Worm (Caenorhabditis elegans) whole organism, L2 larva: Measurements from ENCODE around the gene Y39E4B.13.

Experiments used
- C34F6.9 ChIP-seq: fragments of 150-350 bp; optimal IDR thresholded peaks from 2 replicates; lab custom pipeline; 2014; ENCODE audit warnings: missing biosample characterization, missing genetic modification characterization
- F13H6.1 ChIP-seq: sonication (generic microtip); optimal IDR thresholded peaks from 2 replicates; lab custom pipeline; 2016; ENCODE audit warnings: missing genetic modification characterization, missing compliant biosample characterization
- R02D3.7 ChIP-seq: fragments of 150-350 bp; optimal IDR thresholded peaks from 2 replicates; lab custom pipeline; 2014; ENCODE audit warnings: missing biosample characterization, missing genetic modification characterization
- Y55F3AM.14 ChIP-seq: fragments of 200-800 bp; sonication (Bioruptor generic); optimal IDR thresholded peaks from 2 replicates; lab custom pipeline; 2018; ENCODE audit warnings: mild to moderate bottlenecking, missing genetic modification characterization, missing compliant biosample characterization
- ZK546.5 ChIP-seq: sonication (generic microtip); optimal IDR thresholded peaks from 2 replicates; lab custom pipeline; 2017; ENCODE audit warnings: missing biosample characterization, missing genetic modification characterization
- alr-1 ChIP-seq: fragments of 150-350 bp; optimal IDR thresholded peaks from 2 replicates; lab custom pipeline; 2014; ENCODE audit warnings: missing biosample characterization, missing genetic modification characterization
- aly-2 ChIP-seq: fragments of 150-350 bp; optimal IDR thresholded peaks from 2 replicates; lab custom pipeline; 2014; ENCODE audit warnings: missing biosample characterization, missing genetic modification characterization
- ama-1 ChIP-seq: fragments of 150-350 bp; optimal IDR thresholded peaks from 2 replicates; lab custom pipeline; 2018; ENCODE audit warnings: inconsistent platforms
- blmp-1 ChIP-seq: sonication (generic microtip); optimal IDR thresholded peaks from 2 replicates; lab custom pipeline; 2017; ENCODE audit warnings: missing genetic modification characterization, mild to moderate bottlenecking, missing compliant biosample characterization, antibody characterized with exemption, moderate library complexity; ENCODE audit not compliant: insufficient read depth
- ceh-16 ChIP-seq: fragments of 150-350 bp; optimal IDR thresholded peaks from 2 replicates; lab custom pipeline; 2014; ENCODE audit warnings: missing biosample characterization, missing genetic modification characterization
- ceh-82 ChIP-seq: fragments of 150-350 bp; optimal IDR thresholded peaks from 2 replicates; lab custom pipeline; 2014; ENCODE audit warnings: missing biosample characterization, missing genetic modification characterization
- crh-2 ChIP-seq: sonication (generic microtip); optimal IDR thresholded peaks from 2 replicates; lab custom pipeline; 2017; ENCODE audit warnings: missing biosample characterization, missing genetic modification characterization
- dmd-4 ChIP-seq: sonication (generic microtip); optimal IDR thresholded peaks from 2 replicates; lab custom pipeline; 2017; ENCODE audit warnings: missing biosample characterization, missing genetic modification characterization
- egl-27 ChIP-seq: sonication (generic microtip); optimal IDR thresholded peaks from 3 replicates; lab custom pipeline; 2017; ENCODE audit warnings: missing biosample characterization, missing genetic modification reagents, missing genetic modification characterization
- elt-1 ChIP-seq: fragments of 150-350 bp; optimal IDR thresholded peaks from 2 replicates; lab custom pipeline; 2014; ENCODE audit warnings: missing biosample characterization, missing genetic modification characterization
- elt-3 ChIP-seq: sonication (generic microtip); optimal IDR thresholded peaks from 2 replicates; lab custom pipeline; 2017; ENCODE audit warnings: missing biosample characterization, missing genetic modification characterization
- fos-1 ChIP-seq: fragments of 150-350 bp; optimal IDR thresholded peaks from 2 replicates; lab custom pipeline; 2014; ENCODE audit warnings: missing biosample characterization, missing genetic modification characterization
- gmeb-1 ChIP-seq: fragments of 150-350 bp; optimal IDR thresholded peaks from 2 replicates; lab custom pipeline; 2014; ENCODE audit warnings: missing biosample characterization, missing genetic modification characterization
- lin-11 ChIP-seq: fragments of 150-350 bp; sonication (generic microtip); optimal IDR thresholded peaks from 2 replicates; lab custom pipeline; 2014; ENCODE audit warnings: missing biosample characterization, missing genetic modification characterization, inconsistent platforms, mixed read lengths
- lin-13 ChIP-seq: fragments of 150-350 bp; optimal IDR thresholded peaks from 2 replicates; lab custom pipeline; 2014; ENCODE audit warnings: missing biosample characterization, missing genetic modification reagents, missing genetic modification characterization
- lin-39 ChIP-seq: fragments of 150-350 bp; optimal IDR thresholded peaks from 2 replicates; lab custom pipeline; 2014; ENCODE audit warnings: missing biosample characterization, missing genetic modification reagents, missing genetic modification characterization
- lsy-2 ChIP-seq, 2 experiments: fragments of 150-350 bp in 1 of 2; sonication (generic microtip) in 1 of 2; optimal IDR thresholded peaks; 2 replicates each; lab custom pipeline; 2014 to 2017; ENCODE audit warnings: missing biosample characterization in 2 of 2, missing genetic modification characterization in 2 of 2
- mab-5 ChIP-seq: fragments of 150-350 bp; optimal IDR thresholded peaks from 2 replicates; lab custom pipeline; 2014; ENCODE audit warnings: missing biosample characterization, missing genetic modification characterization
- mbf-1 ChIP-seq: sonication (generic microtip); optimal IDR thresholded peaks from 2 replicates; lab custom pipeline; 2017; ENCODE audit warnings: missing biosample characterization, missing genetic modification characterization
- mdl-1 ChIP-seq, 2 experiments: fragments of 150-350 bp in 1 of 2; sonication (generic microtip) in 1 of 2; optimal IDR thresholded peaks; 2 replicates each; lab custom pipeline; 2017; ENCODE audit warnings: missing biosample characterization in 2 of 2, missing genetic modification characterization in 2 of 2
- nhr-10 ChIP-seq: sonication (generic microtip); optimal IDR thresholded peaks from 2 replicates; lab custom pipeline; 2017; ENCODE audit warnings: missing biosample characterization, missing genetic modification characterization
- nhr-11 ChIP-seq: fragments of 150-350 bp; optimal IDR thresholded peaks from 2 replicates; lab custom pipeline; 2014; ENCODE audit warnings: missing biosample characterization, missing genetic modification characterization
- nhr-12 ChIP-seq: fragments of 150-350 bp; optimal IDR thresholded peaks from 2 replicates; lab custom pipeline; 2014; ENCODE audit warnings: missing biosample characterization, missing genetic modification characterization
- nhr-129 ChIP-seq: fragments of 150-350 bp; optimal IDR thresholded peaks from 2 replicates; lab custom pipeline; 2014; ENCODE audit warnings: missing biosample characterization, missing genetic modification characterization
- nhr-21 ChIP-seq: fragments of 150-350 bp; optimal IDR thresholded peaks from 2 replicates; lab custom pipeline; 2014; ENCODE audit warnings: missing biosample characterization, missing genetic modification characterization
- nhr-23 ChIP-seq: fragments of 150-350 bp; optimal IDR thresholded peaks from 2 replicates; lab custom pipeline; 2014; ENCODE audit warnings: missing biosample characterization, missing genetic modification reagents, missing genetic modification characterization
- nhr-237 ChIP-seq: fragments of 150-350 bp; optimal IDR thresholded peaks from 2 replicates; lab custom pipeline; 2014; ENCODE audit warnings: missing biosample characterization, missing genetic modification characterization
- nhr-25 ChIP-seq: fragments of 150-350 bp; sonication (generic microtip); optimal IDR thresholded peaks from 3 replicates; lab custom pipeline; 2014; ENCODE audit warnings: missing biosample characterization, missing genetic modification characterization
- nhr-6 ChIP-seq: fragments of 150-350 bp; optimal IDR thresholded peaks from 2 replicates; lab custom pipeline; 2014; ENCODE audit warnings: missing biosample characterization, missing genetic modification characterization
- nhr-77 ChIP-seq: fragments of 150-350 bp; optimal IDR thresholded peaks from 2 replicates; lab custom pipeline; 2014; ENCODE audit warnings: missing biosample characterization, missing genetic modification characterization
- peb-1 ChIP-seq: fragments of 150-350 bp; optimal IDR thresholded peaks from 2 replicates; lab custom pipeline; 2014; ENCODE audit warnings: missing biosample characterization, missing genetic modification characterization
- sem-4 ChIP-seq: fragments of 150-350 bp; optimal IDR thresholded peaks from 2 replicates; lab custom pipeline; 2014; ENCODE audit warnings: missing biosample characterization, missing genetic modification reagents, missing genetic modification characterization
- skn-1 ChIP-seq: sonication (generic microtip); optimal IDR thresholded peaks from 2 replicates; lab custom pipeline; 2017; ENCODE audit warnings: missing biosample characterization, missing genetic modification characterization
- sma-3 ChIP-seq: sonication (generic microtip); optimal IDR thresholded peaks from 2 replicates; lab custom pipeline; 2016; ENCODE audit warnings: missing genetic modification reagents, missing genetic modification characterization, missing compliant biosample characterization
- sma-9 ChIP-seq, 2 experiments: fragments of 150-350 bp in 1 of 2; sonication (generic microtip) in 1 of 2; optimal IDR thresholded peaks; 2 replicates each; lab custom pipeline; 2014 to 2016; ENCODE audit warnings: missing genetic modification characterization in 2 of 2, mild to moderate bottlenecking in 1 of 2, missing biosample characterization in 1 of 2, missing compliant biosample characterization in 1 of 2, missing genetic modification reagents in 1 of 2, moderate library complexity in 1 of 2
- snpc-4 ChIP-seq: fragments of 150-350 bp; optimal IDR thresholded peaks from 2 replicates; lab custom pipeline; 2014; ENCODE audit warnings: missing biosample characterization, missing genetic modification characterization
- unc-39 ChIP-seq: fragments of 150-350 bp; optimal IDR thresholded peaks from 2 replicates; lab custom pipeline; 2014; ENCODE audit warnings: missing biosample characterization, missing genetic modification characterization
- unc-55 ChIP-seq: fragments of 150-350 bp; sonication (generic microtip); optimal IDR thresholded peaks from 3 replicates; lab custom pipeline; 2014; ENCODE audit warnings: missing biosample characterization, missing genetic modification reagents, missing genetic modification characterization
- unc-62 ChIP-seq: fragments of 150-350 bp; optimal IDR thresholded peaks from 2 replicates; lab custom pipeline; 2014; ENCODE audit warnings: missing biosample characterization, missing genetic modification reagents, missing genetic modification characterization
- zag-1 ChIP-seq: fragments of 150-350 bp; optimal IDR thresholded peaks from 2 replicates; lab custom pipeline; 2014; ENCODE audit warnings: missing biosample characterization, missing genetic modification characterization
- ztf-1 ChIP-seq: fragments of 200-800 bp; sonication (Bioruptor generic); conservative IDR thresholded peaks from 2 replicates; pipeline ENCODE4 v1.3.6; 2022; ENCODE audit warnings: missing genetic modification characterization, missing compliant biosample characterization
- ztf-11 ChIP-seq: sonication (generic microtip); optimal IDR thresholded peaks from 2 replicates; lab custom pipeline; 2017; ENCODE audit warnings: missing biosample characterization, missing genetic modification characterization
- ztf-4 ChIP-seq: fragments of 150-350 bp; optimal IDR thresholded peaks from 2 replicates; lab custom pipeline; 2014; ENCODE audit warnings: missing biosample characterization, missing genetic modification characterization

Y39E4B.13 gene

DNA sequence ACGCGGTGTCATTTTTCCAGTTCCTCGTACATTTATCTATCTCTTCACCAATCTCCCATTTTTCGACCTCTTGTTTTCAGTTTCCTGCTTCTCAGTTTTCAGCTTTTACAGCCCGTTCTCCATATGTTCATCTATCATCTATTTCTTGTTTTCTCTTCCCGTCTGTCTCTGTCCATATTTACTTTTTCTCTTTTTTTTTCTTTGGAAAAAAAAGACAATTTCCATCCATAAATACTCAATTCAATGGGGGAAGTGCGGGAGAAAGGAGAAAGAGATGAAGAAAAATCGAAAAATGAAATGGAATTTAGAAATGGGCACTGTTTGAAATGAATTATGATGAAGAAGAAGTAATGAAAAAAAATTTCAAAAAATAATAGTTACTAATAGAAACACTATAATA is 32.8 kb upstream of the Y39E4B.13 start:
- TF ChIP-seq R02D3.7 (tag; lab: Kevin White, UChicago), result no peak
- peak; percentile 74 for TF ChIP-seq unc-55 (GFP tag; lab: Kevin White, UChicago)

DNA sequence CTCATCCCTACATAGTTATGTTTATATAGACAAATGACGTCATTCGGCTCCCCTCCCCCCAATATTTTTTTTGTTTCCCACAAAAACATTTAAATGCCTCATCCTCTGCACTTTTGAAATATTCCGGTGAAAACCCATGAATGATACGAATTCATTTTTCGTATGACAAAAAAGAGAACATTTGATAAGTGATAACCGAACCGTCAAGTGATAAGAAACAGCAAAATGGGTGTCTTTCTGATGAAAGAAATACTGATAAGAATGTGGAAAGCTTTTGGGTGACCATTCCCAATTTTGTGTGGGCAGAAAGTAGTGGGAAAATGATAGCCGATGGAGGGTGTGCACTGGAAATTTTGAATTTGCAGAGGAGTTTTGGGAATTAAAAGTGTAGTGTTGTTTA is 31.6 kb upstream of the Y39E4B.13 start:
- TF ChIP-seq crh-2 (tag; lab: Kevin White, UChicago) (peak; percentile 54), fos-1 (tag; lab: Kevin White, UChicago) (peak; percentile 99), C34F6.9 (tag; lab: Kevin White, UChicago) (peak; percentile 10), unc-39 (no peak), skn-1 (tag; lab: Kevin White, UChicago) (peak; percentile 58), F13H6.1 (tag; lab: Kevin White, UChicago) (peak; percentile 20), lsy-2 (tag; optimal IDR thresholded peaks at IDR 0.05; lab: Kevin White, UChicago) (peak in 1 of 2 experiments; percentile 31), sma-9 (GFP tag; optimal IDR thresholded peaks at IDR 0.05; lab: Kevin White, UChicago) (peak; percentile 73), sma-9 (tag; optimal IDR thresholded peaks at IDR 0.05; lab: Kevin White, UChicago) (no peak), gmeb-1 (tag; lab: Kevin White, UChicago) (no peak)

ce11 chrIII:13061136-13061535 is 29.8 kb upstream of the Y39E4B.13 start:
- TF ChIP-seq blmp-1 (tag; lab: Kevin White, UChicago) (peak; percentile 64), nhr-25 (peak; percentile 97), R02D3.7 (tag; lab: Kevin White, UChicago) (peak; percentile 40), ama-1 (peak; percentile 98), nhr-237 (peak; percentile 54), nhr-6 (tag; lab: Kevin White, UChicago) (peak; percentile 98), skn-1 (tag; lab: Kevin White, UChicago) (peak; percentile 13), elt-1 (no peak), zag-1 (peak; percentile 91), unc-39 (no peak), egl-27 (peak; percentile 96), nhr-23 (tag; lab: Kevin White, UChicago) (no peak), C34F6.9 (tag; lab: Kevin White, UChicago) (peak; percentile 99), nhr-21 (tag; lab: Kevin White, UChicago) (peak; percentile 91), mab-5 (tag; lab: Kevin White, UChicago) (peak; percentile 95), mdl-1 (tag; optimal IDR thresholded peaks at IDR 0.05; lab: Kevin White, UChicago) (peak; percentile 80 to 88), aly-2 (tag; lab: Kevin White, UChicago) (no peak), ZK546.5 (peak; percentile 47), ztf-11 (tag; lab: Kevin White, UChicago) (peak; percentile 3), alr-1 (tag; lab: Kevin White, UChicago) (peak; percentile 30), ceh-82 (tag; lab: Kevin White, UChicago) (peak; percentile 35), unc-55 (GFP tag; lab: Kevin White, UChicago) (peak; percentile 96), elt-3 (tag; lab: Kevin White, UChicago) (no peak), nhr-12 (tag; lab: Kevin White, UChicago) (no peak), nhr-77 (peak; percentile 19), gmeb-1 (tag; lab: Kevin White, UChicago) (peak; percentile 83), unc-62 (GFP tag; lab: Kevin White, UChicago) (peak; percentile 76), sma-3 (GFP tag; lab: Kevin White, UChicago) (peak; percentile 79), nhr-10 (tag; lab: Kevin White, UChicago) (peak; percentile 57), mbf-1 (tag; lab: Kevin White, UChicago) (no peak), nhr-129 (peak; percentile 97), ztf-1 (GFP tag; lab: Robert Waterston, UW) (no peak), lin-11 (tag; lab: Kevin White, UChicago) (peak; percentile 68), lin-39 (tag; lab: Kevin White, UChicago) (no peak), Y55F3AM.14 (no peak), snpc-4 (tag; lab: Kevin White, UChicago) (peak; percentile 81), nhr-11 (tag; lab: Kevin White, UChicago) (no peak), ceh-16 (tag; lab: Kevin White, UChicago) (peak; percentile 55), sma-9 (GFP tag; optimal IDR thresholded peaks at IDR 0.05; lab: Kevin White, UChicago) (peak; percentile 99), sma-9 (tag; optimal IDR thresholded peaks at IDR 0.05; lab: Kevin White, UChicago) (peak; percentile 57), lsy-2 (tag; optimal IDR thresholded peaks at IDR 0.05; lab: Kevin White, UChicago) (peak; percentile 88 to 96), sem-4 (tag; lab: Kevin White, UChicago) (peak; percentile 99), fos-1 (tag; lab: Kevin White, UChicago) (peak; percentile 87), peb-1 (tag; lab: Kevin White, UChicago) (no peak), lin-13 (peak; percentile 92), ztf-4 (tag; lab: Kevin White, UChicago) (peak; percentile 96), dmd-4 (tag; lab: Kevin White, UChicago) (no peak), F13H6.1 (tag; lab: Kevin White, UChicago) (peak; percentile 96), crh-2 (tag; lab: Kevin White, UChicago) (peak; percentile 98)
- TF ChIP-seq, all 48 proteins: peak for 35
